Worm (Caenorhabditis elegans): ENCODE measurements around the gene rsu-1.

DNA sequence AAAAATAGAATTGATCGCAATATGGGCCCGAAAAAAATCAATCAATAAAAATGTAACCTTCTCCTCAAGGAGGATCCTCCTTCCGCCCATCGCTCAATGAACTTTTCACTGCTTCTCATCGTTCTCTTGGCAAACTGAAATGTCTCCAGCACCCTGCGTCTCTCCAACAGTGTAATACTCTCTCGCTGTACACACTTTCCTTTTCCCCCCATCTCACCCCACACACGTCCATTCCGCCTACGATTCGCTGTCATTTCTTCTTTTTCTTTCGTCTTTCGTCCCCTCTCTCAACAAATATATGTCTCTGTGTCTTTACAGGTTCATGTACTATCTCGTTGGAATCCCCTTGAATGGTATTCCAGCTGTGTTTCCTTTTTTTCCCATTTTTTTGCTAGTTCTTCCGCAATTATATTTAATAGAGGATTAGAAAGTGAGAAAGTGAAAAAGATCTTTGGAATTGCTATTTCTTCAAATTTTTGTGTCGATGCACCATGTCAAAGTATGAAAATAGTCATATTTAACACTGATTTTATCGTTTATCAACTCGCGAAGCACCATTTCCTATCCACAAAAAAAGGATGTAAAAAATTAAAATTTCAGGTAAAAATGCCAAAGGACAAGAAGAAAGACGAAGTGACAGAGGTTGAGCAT lies at the start of gene rsu-1:
- TF ChIP-seq eyg-1 (tag; optimal IDR thresholded peaks at IDR 0.05) = no peak
- no peak for TF ChIP-seq hlh-6 (tag; optimal IDR thresholded peaks at IDR 0.05)

All from whole organism, late embryonic.